Worm (Caenorhabditis elegans): ENCODE data around the gene nhr-127.

Gene nhr-127

ce11 chrV:16297070-16297469, 37.3 kb downstream of the nhr-127 start, which contains the start of gene srbc-83:
TSS of gene srbc-83 (plus strand) at chrV:16297370.
- TF ChIP-seq ztf-11 (tag; optimal IDR thresholded peaks at IDR 0.05) (no peak), hlh-1 (tag; optimal IDR thresholded peaks at IDR 0.05) (no peak), nhr-2 (tag; optimal IDR thresholded peaks at IDR 0.05) (no peak), drap-1 (GFP tag; optimal IDR thresholded peaks at IDR 0.05) (no peak), mep-1 (tag; optimal IDR thresholded peaks at IDR 0.05) (no peak), flh-1 (GFP tag; optimal IDR thresholded peaks at IDR 0.05) (no peak), M03D4.4 (tag; optimal IDR thresholded peaks at IDR 0.05) (no peak), sptf-1 (tag; optimal IDR thresholded peaks at IDR 0.05) (no peak), mls-2 (tag; optimal IDR thresholded peaks at IDR 0.05) (no peak), unc-120 (tag; optimal IDR thresholded peaks at IDR 0.05; ENCODE audit: poor library complexity, severe bottlenecking) (no peak), cnd-1 (tag; optimal IDR thresholded peaks at IDR 0.05) (no peak)

ce11 chrV:16298669-16299068, 38.9 kb downstream of the nhr-127 start, which contains the start of gene srbc-84:
TSS of gene srbc-84 (plus strand) at chrV:16298969.
- TF ChIP-seq bed-3 (GFP tag; optimal IDR thresholded peaks at IDR 0.05) (no peak), M03D4.4 (tag; optimal IDR thresholded peaks at IDR 0.05) (no peak), blmp-1 (tag; optimal IDR thresholded peaks at IDR 0.05) (no peak), nhr-237 (tag; optimal IDR thresholded peaks at IDR 0.05) (no peak), lsy-2 (tag; optimal IDR thresholded peaks at IDR 0.05) (no peak), mab-5 (tag; optimal IDR thresholded peaks at IDR 0.05) (no peak), ceh-39 (tag; optimal IDR thresholded peaks at IDR 0.05) (no peak), sem-2 (GFP tag; optimal IDR thresholded peaks at IDR 0.05) (no peak), unc-39 (tag; optimal IDR thresholded peaks at IDR 0.05) (no peak), zip-8 (tag; optimal IDR thresholded peaks at IDR 0.05) (no peak), ceh-83 (GFP tag; optimal IDR thresholded peaks at IDR 0.05) (no peak), nhr-2 (tag; optimal IDR thresholded peaks at IDR 0.05) (no peak), unc-62 (GFP tag; optimal IDR thresholded peaks at IDR 0.05) (no peak), nhr-28 (tag; optimal IDR thresholded peaks at IDR 0.05) (no peak)

ce11 chrV:16299834-16300233, 40.0 kb downstream of the nhr-127 start:
- TF ChIP-seq sem-2 (GFP tag; optimal IDR thresholded peaks at IDR 0.05): no peak
- TF ChIP-seq ham-2 (GFP tag; optimal IDR thresholded peaks at IDR 0.05): no peak
- no peak for TF ChIP-seq tbx-8 (GFP tag; optimal IDR thresholded peaks at IDR 0.05)
- TF ChIP-seq M03D4.4 (tag; optimal IDR thresholded peaks at IDR 0.05): no peak
- no peak for TF ChIP-seq bed-3 (GFP tag; optimal IDR thresholded peaks at IDR 0.05)
- TF ChIP-seq cnd-1 (tag; optimal IDR thresholded peaks at IDR 0.05): no peak
- TF ChIP-seq pha-4 (tag; optimal IDR thresholded peaks at IDR 0.05): no peak
- no peak for TF ChIP-seq lin-13 (tag; optimal IDR thresholded peaks at IDR 0.05)
- TF ChIP-seq mep-1 (tag; optimal IDR thresholded peaks at IDR 0.05): no peak
- TF ChIP-seq ceh-83 (GFP tag; optimal IDR thresholded peaks at IDR 0.05): no peak
- no peak for TF ChIP-seq ztf-11 (tag; optimal IDR thresholded peaks at IDR 0.05)
- TF ChIP-seq mab-5 (tag; optimal IDR thresholded peaks at IDR 0.05): no peak
- no peak for TF ChIP-seq nhr-76 (tag; optimal IDR thresholded peaks at IDR 0.05)
- TF ChIP-seq unc-39 (tag; optimal IDR thresholded peaks at IDR 0.05): no peak
- TF ChIP-seq nhr-28 (tag; optimal IDR thresholded peaks at IDR 0.05): no peak

- TF ChIP-seq ztf-11 (tag; optimal IDR thresholded peaks at IDR 0.05) (no peak), ceh-43 (GFP tag; optimal IDR thresholded peaks at IDR 0.05) (no peak), lin-13 (tag; optimal IDR thresholded peaks at IDR 0.05) (no peak), snpc-4 (tag; optimal IDR thresholded peaks at IDR 0.05) (no peak), ceh-83 (GFP tag; optimal IDR thresholded peaks at IDR 0.05) (no peak), nhr-237 (tag; optimal IDR thresholded peaks at IDR 0.05) (no peak), nhr-76 (tag; optimal IDR thresholded peaks at IDR 0.05) (no peak), mab-5 (tag; optimal IDR thresholded peaks at IDR 0.05) (no peak)
Measured at ce11 chrV:16300276-16300675, 40.5 kb downstream of the nhr-127 start, which contains the start of gene srbc-82. TSS of gene srbc-82 (plus strand) at chrV:16300576.

- TF ChIP-seq elt-3 (tag; optimal IDR thresholded peaks at IDR 0.05): no peak
- TF ChIP-seq lin-13 (tag; optimal IDR thresholded peaks at IDR 0.05): no peak
- no peak for TF ChIP-seq pha-4 (tag; optimal IDR thresholded peaks at IDR 0.05)
Measured at ce11 chrV:16302439-16302838, 42.7 kb downstream of the nhr-127 start, which contains the start of the genes C31A11.13 and oac-6. TSS of gene C31A11.13 (minus strand) at chrV:16302551. TSS of gene oac-6 (plus strand) at chrV:16302717.

- TF ChIP-seq ces-1 (GFP tag; optimal IDR thresholded peaks at IDR 0.05) (no peak), drap-1 (GFP tag; optimal IDR thresholded peaks at IDR 0.05) (no peak), nhr-28 (tag; optimal IDR thresholded peaks at IDR 0.05) (no peak), nhr-76 (tag; optimal IDR thresholded peaks at IDR 0.05) (no peak)
Measured at ce11 chrV:16307253-16307652, 47.5 kb downstream of the nhr-127 start, which contains the start of gene srxa-7. TSS of gene srxa-7 (plus strand) at chrV:16307553.
